Fruit fly (Drosophila melanogaster) whole organism, embryonic: Measurements from ENCODE around the gene CG7275.
A peak's percentile ranks its signal among the peaks of the same experiment; 100 is the strongest.

Experiments
- Atf3 ChIP-seq: fragments of 200-800 bp; sonication (Bioruptor generic); optimal IDR thresholded peaks from 3 replicates; lab custom pipeline; 2016; ENCODE audit warnings: missing biosample characterization, missing genetic modification characterization
- CG10565 ChIP-seq: fragments of 200-800 bp; sonication (Bioruptor generic); optimal IDR thresholded peaks from 3 replicates; lab custom pipeline; 2016; ENCODE audit warnings: missing biosample characterization, mild to moderate bottlenecking, missing genetic modification characterization
- CG10979 ChIP-seq: fragments of 200-800 bp; sonication (Bioruptor generic); optimal IDR thresholded peaks from 2 replicates; lab custom pipeline; 2018; ENCODE audit warnings: missing biosample characterization, mild to moderate bottlenecking, missing genetic modification characterization, moderate library complexity
- CG12219 ChIP-seq: fragments of 200-800 bp; sonication (Bioruptor generic); optimal IDR thresholded peaks from 3 replicates; lab custom pipeline; 2018; ENCODE audit warnings: missing biosample characterization, mild to moderate bottlenecking, missing genetic modification characterization
- CG14441 ChIP-seq: fragments of 200-800 bp; sonication (Bioruptor generic); IDR thresholded peaks from 2 replicates; pipeline ENCODE4 v1.3.6; 2022; ENCODE audit warnings: missing biosample characterization, missing genetic modification characterization
- CG15073 ChIP-seq: fragments of 200-800 bp; sonication (Bioruptor generic); optimal IDR thresholded peaks from 2 replicates; lab custom pipeline; 2016; ENCODE audit warnings: missing biosample characterization, missing genetic modification characterization
- CG15479 ChIP-seq: fragments of 200-800 bp; sonication (Bioruptor generic); optimal IDR thresholded peaks from 3 replicates; lab custom pipeline; 2019; ENCODE audit warnings: missing biosample characterization, mild to moderate bottlenecking, missing genetic modification characterization, moderate library complexity
- CG15696 ChIP-seq: fragments of 200-800 bp; sonication (Bioruptor generic); optimal IDR thresholded peaks from 2 replicates; lab custom pipeline; 2019; ENCODE audit warnings: missing biosample characterization, mild to moderate bottlenecking, missing genetic modification characterization, moderate library complexity
- CG16815 ChIP-seq: fragments of 200-800 bp; sonication (Bioruptor generic); optimal IDR thresholded peaks from 3 replicates; lab custom pipeline; 2017; ENCODE audit warnings: missing biosample characterization, mild to moderate bottlenecking, missing genetic modification characterization
- CG18476 ChIP-seq: fragments of 200-800 bp; sonication (Bioruptor generic); optimal IDR thresholded peaks from 2 replicates; lab custom pipeline; 2016; ENCODE audit warnings: missing biosample characterization, mild to moderate bottlenecking, missing genetic modification characterization
- CG18764 ChIP-seq: fragments of 200-800 bp; sonication (Bioruptor generic); optimal IDR thresholded peaks from 3 replicates; lab custom pipeline; 2016; ENCODE audit warnings: missing biosample characterization, missing genetic modification characterization
- CG2129 ChIP-seq: fragments of 200-800 bp; sonication (Bioruptor generic); IDR thresholded peaks from 2 replicates; pipeline ENCODE4 v1.3.6; 2022; ENCODE audit warnings: missing biosample characterization, missing genetic modification characterization; ENCODE audit not compliant: partially characterized antibody
- CG2199 ChIP-seq: fragments of 200-800 bp; sonication (Bioruptor generic); IDR thresholded peaks from 3 replicates; pipeline ENCODE4 v1.3.6; 2022; ENCODE audit warnings: missing biosample characterization, missing genetic modification characterization
- CG2202 ChIP-seq: fragments of 200-800 bp; sonication (Bioruptor generic); optimal IDR thresholded peaks from 2 replicates; lab custom pipeline; 2018; ENCODE audit warnings: missing biosample characterization, mild to moderate bottlenecking, missing genetic modification characterization
- CG30431 ChIP-seq: fragments of 200-800 bp; sonication (Bioruptor generic); optimal IDR thresholded peaks from 2 replicates; lab custom pipeline; 2017; ENCODE audit warnings: missing biosample characterization, missing genetic modification characterization
- CG31365 ChIP-seq: fragments of 200-800 bp; sonication (Bioruptor generic); optimal IDR thresholded peaks from 2 replicates; lab custom pipeline; 2018; ENCODE audit warnings: missing biosample characterization, mild to moderate bottlenecking, missing genetic modification characterization
- CG4404 ChIP-seq: fragments of 200-800 bp; sonication (Bioruptor generic); IDR thresholded peaks from 2 replicates; pipeline ENCODE4 v1.3.6; 2022; ENCODE audit warnings: missing biosample characterization, missing genetic modification characterization
- CG4617 ChIP-seq: fragments of 200-800 bp; sonication (Bioruptor generic); optimal IDR thresholded peaks from 3 replicates; lab custom pipeline; 2016; ENCODE audit warnings: missing biosample characterization, missing genetic modification characterization, borderline replicate concordance
- CG4707 ChIP-seq: fragments of 200-800 bp; sonication (Bioruptor generic); optimal IDR thresholded peaks from 2 replicates; lab custom pipeline; 2018; ENCODE audit warnings: missing biosample characterization, mild to moderate bottlenecking, missing genetic modification characterization, moderate library complexity
- CG7786 ChIP-seq: fragments of 200-800 bp; sonication (Bioruptor generic); optimal IDR thresholded peaks from 2 replicates; lab custom pipeline; 2016; ENCODE audit warnings: missing biosample characterization, missing genetic modification characterization
- CG7928 ChIP-seq: fragments of 200-800 bp; sonication (Bioruptor generic); optimal IDR thresholded peaks from 2 replicates; lab custom pipeline; 2017; ENCODE audit warnings: missing biosample characterization, mild to moderate bottlenecking, missing genetic modification characterization
- CG7963 ChIP-seq: fragments of 200-800 bp; sonication (Bioruptor generic); IDR thresholded peaks from 3 replicates; pipeline ENCODE4 v1.3.6; 2022; ENCODE audit warnings: missing biosample characterization, missing genetic modification characterization; ENCODE audit not compliant: partially characterized antibody
- CG8944 ChIP-seq: fragments of 200-800 bp; sonication (Bioruptor generic); optimal IDR thresholded peaks from 3 replicates; lab custom pipeline; 2016; ENCODE audit warnings: missing biosample characterization, missing genetic modification characterization
- CG9876 ChIP-seq: fragments of 200-800 bp; sonication (Bioruptor generic); optimal IDR thresholded peaks from 2 replicates; lab custom pipeline; 2016; ENCODE audit warnings: missing biosample characterization, missing genetic modification characterization
- CrebB ChIP-seq: fragments of 200-800 bp; sonication (Bioruptor generic); optimal IDR thresholded peaks from 3 replicates; lab custom pipeline; 2018; ENCODE audit warnings: missing biosample characterization, mild to moderate bottlenecking, missing genetic modification characterization
- Dbx ChIP-seq: fragments of 200-800 bp; sonication (Bioruptor generic); IDR thresholded peaks from 3 replicates; pipeline ENCODE4 v1.3.6; 2022; ENCODE audit warnings: missing biosample characterization, missing genetic modification characterization
- Ets97D ChIP-seq: fragments of 200-800 bp; sonication (Bioruptor generic); optimal IDR thresholded peaks from 3 replicates; lab custom pipeline; 2016; ENCODE audit warnings: missing biosample characterization, missing genetic modification characterization
- HHEX ChIP-seq: fragments of 200-800 bp; sonication (Bioruptor generic); optimal IDR thresholded peaks from 3 replicates; lab custom pipeline; 2017; ENCODE audit warnings: missing biosample characterization, mild to moderate bottlenecking, missing genetic modification characterization, missing genetic modification reagents
- HLH3B ChIP-seq: fragments of 200-800 bp; sonication (Bioruptor generic); IDR thresholded peaks from 2 replicates; pipeline ENCODE4 v1.3.6; 2022; ENCODE audit warnings: missing biosample characterization, missing genetic modification characterization
- Kr ChIP-seq: fragments of 200-800 bp; sonication (Bioruptor generic); optimal IDR thresholded peaks from 2 replicates; lab custom pipeline; 2017; ENCODE audit warnings: missing biosample characterization, mild to moderate bottlenecking, missing genetic modification characterization
- Lhr ChIP-seq: fragments of 200-800 bp; sonication (Bioruptor generic); optimal IDR thresholded peaks from 3 replicates; lab custom pipeline; 2017; ENCODE audit warnings: mild to moderate bottlenecking, missing biosample characterization, missing genetic modification reagents, missing genetic modification characterization
- MTF-1 ChIP-seq: fragments of 200-800 bp; sonication (Bioruptor generic); optimal IDR thresholded peaks from 2 replicates; lab custom pipeline; 2018; ENCODE audit warnings: missing biosample characterization, mild to moderate bottlenecking, missing genetic modification characterization, borderline replicate concordance
- Spps ChIP-seq: fragments of 200-800 bp; sonication (Bioruptor generic); optimal IDR thresholded peaks from 2 replicates; lab custom pipeline; 2018; ENCODE audit warnings: missing biosample characterization, mild to moderate bottlenecking, missing genetic modification characterization
- Sry-δ ChIP-seq: fragments of 200-800 bp; sonication (Bioruptor generic); optimal IDR thresholded peaks from 2 replicates; lab custom pipeline; 2016; ENCODE audit warnings: missing biosample characterization, missing genetic modification characterization
- Xbp1 ChIP-seq: fragments of 200-800 bp; sonication (Bioruptor generic); optimal IDR thresholded peaks from 3 replicates; lab custom pipeline; 2016; ENCODE audit warnings: missing biosample characterization, mild to moderate bottlenecking, missing genetic modification characterization
- chn ChIP-seq: fragments of 200-800 bp; sonication (Bioruptor generic); optimal IDR thresholded peaks from 2 replicates; lab custom pipeline; 2016; ENCODE audit warnings: missing biosample characterization, missing genetic modification characterization
- croc ChIP-seq: fragments of 200-800 bp; sonication (Bioruptor generic); conservative IDR thresholded peaks from 3 replicates; pipeline ENCODE4 v1.3.6; 2022; ENCODE audit warnings: missing biosample characterization, missing genetic modification characterization
- dmrt11E ChIP-seq: fragments of 200-800 bp; sonication (Bioruptor generic); optimal IDR thresholded peaks from 3 replicates; lab custom pipeline; 2018; ENCODE audit warnings: missing biosample characterization, mild to moderate bottlenecking, missing genetic modification characterization, moderate library complexity
- exex ChIP-seq: fragments of 200-800 bp; sonication (Bioruptor generic); optimal IDR thresholded peaks from 4 replicates; lab custom pipeline; 2018; ENCODE audit warnings: missing biosample characterization, mild to moderate bottlenecking, missing genetic modification characterization, moderate library complexity
- fu2 ChIP-seq: fragments of 200-800 bp; sonication (Bioruptor generic); optimal IDR thresholded peaks from 2 replicates; lab custom pipeline; 2016; ENCODE audit warnings: missing biosample characterization, missing genetic modification characterization
- grau ChIP-seq: fragments of 200-800 bp; optimal IDR thresholded peaks from 3 replicates; lab custom pipeline; 2019; ENCODE audit warnings: missing biosample characterization, mild to moderate bottlenecking, missing genetic modification characterization, moderate library complexity
- gsb ChIP-seq: fragments of 200-800 bp; sonication (Bioruptor generic); IDR thresholded peaks from 2 replicates; pipeline ENCODE4 v1.3.6; 2022; ENCODE audit warnings: missing biosample characterization, missing genetic modification characterization
- lab ChIP-seq: fragments of 200-800 bp; sonication (Bioruptor generic); optimal IDR thresholded peaks from 3 replicates; lab custom pipeline; 2017; ENCODE audit warnings: missing biosample characterization, missing genetic modification characterization, mild to moderate bottlenecking, moderate library complexity, missing genetic modification reagents
- lov ChIP-seq, 2 experiments: fragments of 200-800 bp in 1 of 2; fragments of >200 bp in 1 of 2; sonication (Bioruptor generic) in 1 of 2; IDR thresholded peaks in 1 of 2; optimal IDR thresholded peaks in 1 of 2; 2 replicates in 1 of 2; 3 replicates in 1 of 2; pipeline versions ENCODE4 v1.3.6 to Lab custom; 2017 to 2022; ENCODE audit warnings: missing biosample characterization in 1 of 2, missing genetic modification characterization in 1 of 2
- mld ChIP-seq: fragments of 200-800 bp; sonication (Bioruptor generic); IDR thresholded peaks from 3 replicates; pipeline ENCODE4 v1.3.6; 2022; ENCODE audit warnings: missing biosample characterization, missing genetic modification characterization; ENCODE audit not compliant: partially characterized antibody
- nom ChIP-seq: fragments of 200-800 bp; sonication (Bioruptor generic); optimal IDR thresholded peaks from 2 replicates; lab custom pipeline; 2017; ENCODE audit warnings: missing biosample characterization, missing genetic modification characterization, mild to moderate bottlenecking, moderate library complexity, missing genetic modification reagents
- p53 ChIP-seq: fragments of 200-800 bp; sonication (Bioruptor generic); optimal IDR thresholded peaks from 2 replicates; lab custom pipeline; 2016; ENCODE audit warnings: missing biosample characterization, missing genetic modification characterization
- run ChIP-seq: fragments of 200-800 bp; sonication (Bioruptor generic); optimal IDR thresholded peaks from 3 replicates; lab custom pipeline; 2018; ENCODE audit warnings: missing biosample characterization, mild to moderate bottlenecking, missing genetic modification characterization
- stc ChIP-seq: fragments of 200-800 bp; sonication (Bioruptor generic); IDR thresholded peaks from 2 replicates; pipeline ENCODE4 v1.3.6; 2022; ENCODE audit warnings: missing biosample characterization, missing genetic modification characterization

Gene CG7275

DNA sequence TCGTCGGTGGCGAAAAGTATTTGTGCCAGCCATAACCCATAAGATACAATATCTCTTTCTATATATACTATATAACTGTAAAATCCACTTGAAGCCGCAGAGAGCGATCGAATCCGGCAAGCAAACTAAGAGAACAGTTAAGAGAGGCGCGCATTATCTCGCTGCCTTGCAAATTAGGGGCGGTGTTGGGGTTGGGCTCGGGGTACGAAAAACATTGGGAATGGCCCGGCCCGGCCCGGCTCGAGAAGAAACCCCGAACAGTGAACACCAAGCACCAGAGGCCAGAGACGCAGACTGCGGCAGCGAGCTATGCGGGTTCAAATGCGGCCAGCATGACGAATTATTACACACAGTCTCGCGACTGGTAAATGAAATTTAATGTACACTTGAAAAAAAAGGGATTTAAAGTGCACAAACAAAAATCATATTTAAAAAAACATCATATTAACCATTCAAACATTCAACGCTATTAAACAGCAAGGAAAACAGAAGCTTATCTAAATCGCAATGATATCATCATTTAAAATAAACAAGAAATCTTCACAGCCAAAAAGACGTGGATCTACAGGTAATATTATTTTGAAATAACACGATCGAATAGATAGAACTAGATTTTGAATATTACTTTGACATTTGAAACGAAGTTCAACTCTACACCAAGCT, 33.7 kb downstream of the CG7275 start (continued):
- TF ChIP-seq MTF-1 (no peak), croc (GFP tag; lab: Robert Waterston, UW) (no peak), CG7786 (GFP tag; lab: Kevin White, UChicago) (peak; percentile 15), lab (GFP tag; lab: Kevin White, UChicago) (peak; percentile 39), Sry-δ (GFP tag; lab: Kevin White, UChicago) (no peak), HLH3B (GFP tag; lab: Robert Waterston, UW) (no peak; the same call in 1 of the 2 replicates), Xbp1 (GFP tag; lab: Kevin White, UChicago) (peak; percentile 3), Spps (no peak), lov (optimal IDR thresholded peaks at IDR 0.05; lab: Kevin White, UChicago) (no peak), lov (GFP tag; IDR thresholded peaks at IDR 0.05; lab: Robert Waterston, UW) (0 out of 3 replicates have a peak, but pooled peaks have one; percentile 27), HHEX (GFP tag; lab: Kevin White, UChicago) (no peak), stc (GFP tag; lab: Robert Waterston, UW) (no peak), dmrt11E (no peak), Atf3 (no peak), Lhr (GFP tag; lab: Kevin White, UChicago) (no peak), CG15073 (GFP tag; lab: Kevin White, UChicago) (no peak), mld (GFP tag; lab: Robert Waterston, UW) (no peak), nom (GFP tag; lab: Kevin White, UChicago) (peak; percentile 34), CG14441 (GFP tag; lab: Robert Waterston, UW) (peak; percentile 63), CG2202 (tag; lab: Kevin White, UChicago) (no peak), CG18476 (GFP tag; lab: Kevin White, UChicago) (peak; percentile 23), CG4404 (GFP tag; lab: Robert Waterston, UW) (peak; percentile 24; the same call in 1 of the 2 replicates), CG9876 (GFP tag; lab: Kevin White, UChicago) (peak; percentile 22), Dbx (GFP tag; lab: Robert Waterston, UW) (0 out of 3 replicates have a peak, but pooled peaks have one; percentile 24), CG10565 (GFP tag; lab: Kevin White, UChicago) (no peak), CG18764 (GFP tag; lab: Kevin White, UChicago) (no peak), CG30431 (GFP tag; lab: Kevin White, UChicago) (no peak), CG2199 (GFP tag; lab: Robert Waterston, UW) (peak; percentile 91), CG10979 (peak; percentile 57), exex (tag; lab: Kevin White, UChicago) (no peak), CG15696 (tag; lab: Kevin White, UChicago) (no peak), run (no peak), Kr (GFP tag; lab: Kevin White, UChicago) (no peak), Ets97D (GFP tag; lab: Kevin White, UChicago) (no peak), CG2129 (GFP tag; lab: Robert Waterston, UW) (no peak), fu2 (GFP tag; lab: Kevin White, UChicago) (no peak), CG16815 (GFP tag; lab: Kevin White, UChicago) (no peak), p53 (no peak), grau (tag; lab: Kevin White, UChicago) (peak; percentile 51), chn (GFP tag; lab: Kevin White, UChicago) (no peak), CG15479 (no peak), CG7963 (GFP tag; lab: Robert Waterston, UW) (no peak), CG4617 (GFP tag; lab: Kevin White, UChicago) (no peak), CG12219 (GFP tag; lab: Kevin White, UChicago) (no peak), CG31365 (tag; lab: Kevin White, UChicago) (no peak), CG4707 (GFP tag; lab: Kevin White, UChicago) (no peak), CrebB (tag; lab: Kevin White, UChicago) (no peak), CG7928 (GFP tag; lab: Kevin White, UChicago) (no peak), CG8944 (no peak), gsb (peak; percentile 47; the same call in 1 of the 2 replicates)
